Fruit fly (Drosophila melanogaster): ENCODE data around the gene CG42847.

The CG42847 gene

DNA sequence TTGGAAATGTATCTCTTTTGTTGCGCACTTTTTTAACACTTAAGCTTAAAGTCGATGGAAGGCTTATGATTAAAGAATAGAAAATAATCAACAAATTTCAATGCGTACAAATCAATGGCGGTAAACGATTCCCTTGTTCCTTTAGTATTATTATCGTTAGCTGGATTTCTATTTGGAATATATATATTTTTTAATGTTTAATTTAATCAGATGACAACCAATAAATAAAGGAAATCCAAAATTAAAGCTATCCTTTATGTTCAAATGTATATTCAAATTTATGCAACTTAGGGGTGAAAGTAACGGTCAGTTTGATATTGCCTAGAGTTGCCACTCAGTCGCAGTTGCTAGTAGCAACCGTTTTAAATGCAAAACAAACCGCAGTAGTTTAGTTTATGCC is 7.4 kb downstream of the CG42847 start, which contains the start of gene CG3769:
Gene CG3769 (plus strand): TSS at position 301 of the 400 bp plus-strand sequence.
- TF ChIP-seq CG17801 (GFP tag; optimal IDR thresholded peaks at IDR 0.05; ENCODE audit: partially characterized antibody): no peak

DNA sequence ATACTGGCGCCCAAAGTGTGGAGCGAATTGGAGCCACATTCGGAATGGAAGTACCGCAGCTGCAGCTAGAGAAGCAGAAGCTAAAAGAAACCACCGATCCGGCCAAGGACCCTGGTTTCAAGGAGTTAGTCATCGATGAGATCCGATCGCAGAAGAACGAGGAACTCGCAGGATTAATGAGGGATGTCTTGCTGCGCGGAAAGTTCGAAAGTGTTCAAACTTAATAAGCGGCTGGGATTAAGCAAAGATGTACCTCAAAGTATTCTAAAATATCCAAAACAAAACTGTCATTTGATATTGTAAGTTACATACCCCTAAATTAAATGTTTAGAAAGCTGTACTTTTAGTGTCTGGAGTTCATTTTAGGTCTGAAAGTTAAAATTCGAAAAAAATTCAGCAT is 8.8 kb downstream of the CG42847 start, which contains the start of gene RpS28-like:
Gene RpS28-like (plus strand): TSS at position 301 of the 400 bp plus-strand sequence.
- no peak for TF ChIP-seq CG17801 (GFP tag; optimal IDR thresholded peaks at IDR 0.05; ENCODE audit: partially characterized antibody)

DNA sequence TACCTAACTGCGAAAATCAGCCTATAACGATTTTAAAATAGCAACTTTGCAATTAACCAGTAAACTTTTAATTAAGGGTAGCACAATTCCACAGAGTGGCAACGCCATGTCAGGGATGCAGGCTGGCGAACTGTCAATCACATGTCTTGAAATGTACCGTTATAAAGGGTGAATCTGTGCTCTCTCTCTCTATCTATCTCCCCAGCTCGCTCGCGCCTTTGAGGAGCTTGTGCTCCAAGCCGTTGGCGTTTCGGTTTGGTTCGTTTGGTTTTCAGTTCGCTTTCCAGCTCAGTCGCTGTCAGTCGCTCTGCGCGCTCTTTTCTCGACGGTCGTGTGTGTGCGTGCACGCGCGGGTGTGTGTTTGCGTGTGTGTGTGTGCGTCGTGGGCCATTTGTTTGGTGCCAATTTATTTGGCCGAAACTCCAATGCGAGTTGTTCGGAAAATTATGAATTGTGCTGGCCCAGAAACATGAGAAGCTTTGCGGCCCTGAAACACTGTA is 9.6 kb downstream of the CG42847 start, which contains the start of gene numb:
Gene numb (plus strand): TSS at position 254 of the 500 bp plus-strand sequence.
- TF ChIP-seq CG17801 (GFP tag; optimal IDR thresholded peaks at IDR 0.05; ENCODE audit: partially characterized antibody): peak; percentile 55

DNA sequence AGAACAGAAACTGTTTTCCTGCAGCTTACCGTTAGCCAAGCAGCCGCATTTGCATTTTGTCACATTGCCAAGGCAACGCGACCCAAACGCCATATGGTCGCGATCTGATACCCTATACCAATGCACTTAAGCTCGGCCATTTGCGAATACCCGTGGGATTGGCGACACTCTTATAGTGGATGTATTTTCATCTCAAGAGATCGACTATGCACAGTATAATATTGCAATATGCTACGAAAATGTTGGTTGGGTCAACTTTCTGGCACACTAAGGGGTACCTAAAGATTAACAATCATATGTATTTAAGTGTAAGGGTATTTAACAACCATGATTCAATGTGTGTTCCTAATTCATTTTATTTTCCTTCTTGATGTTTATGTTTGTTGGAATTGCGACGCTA is 10.6 kb downstream of the CG42847 start:
- TF ChIP-seq CG17801 (GFP tag; optimal IDR thresholded peaks at IDR 0.05; ENCODE audit: partially characterized antibody): peak; percentile 37

DNA sequence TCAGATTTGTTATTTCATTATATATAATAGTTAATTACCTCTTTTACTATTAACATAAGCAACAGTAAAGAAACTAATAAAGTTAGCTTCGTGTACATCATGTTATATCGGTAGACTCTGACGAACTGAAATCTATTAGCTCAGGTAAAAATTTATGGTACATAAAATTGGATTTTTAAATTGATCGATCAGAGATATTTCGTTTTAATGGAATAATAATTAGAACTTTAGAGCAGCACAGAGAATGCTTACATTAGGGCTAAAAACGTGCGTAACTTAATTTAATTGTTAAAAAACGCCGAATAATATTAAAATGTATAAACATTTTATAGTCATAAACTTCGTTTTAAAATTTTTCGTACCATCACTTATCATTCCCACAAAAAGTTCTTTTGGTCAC is 13.0 kb downstream of the CG42847 start, which contains the start of gene CG33723:
Gene CG33723 (minus strand): TSS at position 101 of the 400 bp plus-strand sequence.
- TF ChIP-seq CG17801 (GFP tag; optimal IDR thresholded peaks at IDR 0.05; ENCODE audit: partially characterized antibody): no peak

DNA sequence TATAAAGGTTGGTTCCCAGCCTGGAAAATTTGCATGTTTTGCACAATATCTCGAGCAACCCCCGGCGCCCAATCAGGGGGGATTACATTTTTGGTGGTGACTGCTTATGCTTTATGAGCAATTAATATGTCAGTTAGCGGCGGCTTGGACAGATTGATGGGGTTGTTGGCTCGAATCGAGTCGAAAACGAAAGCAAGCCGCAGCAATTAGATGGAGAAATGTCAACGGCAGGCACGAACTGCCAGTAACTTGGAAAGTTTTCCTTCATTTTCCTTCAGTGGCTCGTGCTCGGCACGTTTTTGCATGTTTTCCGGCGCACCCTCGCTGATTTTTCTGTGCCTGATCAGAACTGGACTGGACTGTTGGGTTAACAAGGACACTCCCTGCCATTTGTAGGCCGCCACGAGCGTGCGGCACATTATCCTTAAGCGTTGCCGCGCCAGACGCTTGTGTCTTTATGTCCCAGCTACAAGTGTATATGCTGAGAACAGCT is 15.2 kb downstream of the CG42847 start:
- no peak for TF ChIP-seq CG17801 (GFP tag; optimal IDR thresholded peaks at IDR 0.05; ENCODE audit: partially characterized antibody)

DNA sequence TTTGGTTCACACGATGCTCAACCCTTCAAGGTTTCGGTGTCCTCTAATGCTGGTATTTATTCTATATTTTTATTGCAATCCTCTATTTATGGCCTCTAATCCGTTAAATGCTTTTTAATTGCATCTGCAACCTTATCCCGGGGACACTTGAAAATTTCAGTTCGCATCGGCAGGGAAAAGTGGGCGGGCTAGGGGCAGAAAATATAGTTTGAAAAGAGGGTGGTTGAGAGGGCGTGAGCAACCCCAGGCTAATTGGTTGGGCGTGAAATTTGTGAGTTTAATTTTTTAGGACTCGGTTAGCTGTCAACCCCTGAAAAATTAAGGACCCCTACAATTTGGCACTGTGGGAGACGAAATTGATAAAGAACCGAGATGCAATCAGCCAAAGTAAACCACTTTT is 18.1 kb downstream of the CG42847 start:
- TF ChIP-seq CG17801 (GFP tag; optimal IDR thresholded peaks at IDR 0.05; ENCODE audit: partially characterized antibody): no peak

DNA sequence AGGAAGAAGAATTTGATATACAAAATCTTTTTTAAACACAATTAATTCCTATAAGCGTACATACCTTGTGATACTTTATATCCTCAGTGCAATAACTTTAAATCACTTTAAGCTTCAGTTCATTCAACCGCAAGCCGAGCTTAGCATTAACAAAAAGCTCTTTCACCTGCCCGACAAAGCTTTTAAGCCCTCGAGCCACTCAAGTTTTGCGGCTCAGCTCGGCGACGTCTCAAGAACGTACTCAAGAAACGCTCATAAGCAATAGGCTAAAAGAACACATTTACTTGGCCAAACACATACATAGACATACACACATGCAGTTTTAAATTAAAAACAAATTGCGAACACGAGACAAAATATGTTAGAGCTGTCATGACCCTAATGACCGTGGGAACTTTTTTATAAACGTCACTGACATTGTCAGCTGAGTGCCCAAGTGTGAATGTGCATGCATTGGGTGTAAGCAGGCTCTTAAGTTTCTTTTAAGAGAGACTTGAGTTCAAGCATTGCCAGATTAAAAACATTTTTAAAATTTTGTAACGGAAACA is 18.8 kb downstream of the CG42847 start:
- no peak for TF ChIP-seq CG17801 (GFP tag; optimal IDR thresholded peaks at IDR 0.05; ENCODE audit: partially characterized antibody)

DNA sequence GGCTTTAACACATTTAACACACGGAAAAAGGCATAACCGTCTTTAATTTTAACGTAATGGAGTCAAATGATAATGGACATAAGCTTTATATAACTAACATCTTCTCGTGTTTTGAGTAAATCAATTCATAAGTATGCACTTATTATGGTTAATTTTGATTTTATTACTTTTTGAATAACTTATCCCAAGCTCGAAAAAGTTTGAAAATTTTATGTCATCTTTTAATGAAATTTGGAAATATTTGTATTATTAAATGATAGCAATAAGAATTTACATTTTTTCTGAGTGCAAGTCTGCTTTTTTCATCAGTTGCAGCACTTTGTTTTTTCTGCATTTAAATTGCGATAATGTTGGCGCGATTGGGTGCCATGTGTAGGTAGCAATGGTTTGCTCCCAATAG is 20.1 kb downstream of the CG42847 start:
- no peak for TF ChIP-seq CG17801 (GFP tag; optimal IDR thresholded peaks at IDR 0.05; ENCODE audit: partially characterized antibody)

DNA sequence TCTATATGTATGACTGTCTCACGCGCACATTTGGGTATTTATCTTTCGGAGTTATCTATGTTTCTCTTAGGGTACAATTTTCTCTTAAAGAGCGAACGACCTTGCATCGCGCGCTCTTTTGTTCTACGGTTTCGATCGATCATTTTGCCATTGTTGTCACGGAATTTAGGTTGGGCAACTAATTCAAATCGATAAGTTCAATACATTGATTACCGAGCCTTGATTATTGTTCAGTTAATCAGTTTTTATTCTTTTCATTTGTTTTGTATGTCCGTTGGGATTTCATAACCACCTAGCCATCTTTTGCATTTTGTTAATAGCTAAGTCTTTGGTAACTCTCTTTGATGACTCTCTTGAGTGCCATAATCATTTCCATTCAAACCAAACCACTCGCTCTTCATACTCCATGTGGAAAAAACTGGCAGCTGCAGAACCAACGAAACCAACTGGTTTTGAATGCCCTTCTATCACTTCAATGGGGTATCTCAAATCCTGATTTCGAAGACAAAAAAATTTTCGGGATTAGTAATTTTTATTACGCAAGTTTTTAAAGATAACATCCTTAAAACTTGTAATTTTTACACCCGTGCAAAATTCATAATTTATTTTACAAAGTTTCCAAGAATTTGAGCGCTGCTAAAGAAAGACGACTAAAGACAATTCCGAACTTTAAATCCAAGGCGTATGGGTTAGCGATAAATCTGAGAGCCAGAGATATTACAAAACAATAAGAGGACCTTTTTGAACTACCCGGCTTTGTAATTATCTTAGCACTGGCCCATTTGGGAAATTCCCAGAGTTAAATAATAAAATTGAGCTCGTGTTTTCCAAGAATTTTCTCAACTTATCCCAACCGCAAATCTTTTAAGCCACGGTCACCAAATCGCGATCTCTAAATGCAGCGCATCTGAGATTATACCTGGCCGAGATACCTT is 20.9 kb downstream of the CG42847 start:
- TF ChIP-seq CG17801 (GFP tag; optimal IDR thresholded peaks at IDR 0.05; ENCODE audit: partially characterized antibody): no peak

DNA sequence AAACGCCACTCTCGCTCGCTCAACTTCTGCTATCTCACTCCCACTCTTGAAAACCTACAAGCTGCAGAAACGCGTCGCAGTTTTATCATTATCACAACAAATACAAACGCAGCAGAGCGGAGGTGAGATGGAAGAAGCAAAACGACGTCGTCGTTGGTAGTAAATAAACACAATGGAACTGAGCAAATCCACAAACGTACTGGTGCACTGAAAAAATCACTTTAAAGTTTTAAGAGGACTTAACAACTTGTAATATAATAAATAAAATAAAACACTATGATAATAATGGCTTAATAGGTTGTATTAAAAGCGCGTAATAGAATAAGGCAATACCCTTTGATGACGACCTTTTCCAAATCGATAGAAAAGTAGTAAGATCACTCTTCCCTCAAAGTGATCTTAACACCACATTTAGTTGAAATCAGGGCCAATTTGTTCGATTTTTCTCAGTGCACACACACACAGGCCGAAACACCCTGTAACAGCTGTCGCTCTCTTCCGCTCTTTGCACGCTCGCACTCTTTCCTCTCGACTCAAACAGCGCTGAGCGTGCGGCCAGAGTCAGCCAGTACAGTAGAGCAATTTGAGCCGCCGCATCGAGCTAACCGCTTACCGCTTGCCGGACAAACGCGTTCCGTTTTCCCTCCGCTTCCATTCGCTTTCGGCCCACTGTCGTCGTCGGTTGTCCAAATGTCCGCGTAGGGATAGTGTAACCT is 21.7 kb downstream of the CG42847 start:
- peak; percentile 96 for TF ChIP-seq CG17801 (GFP tag; optimal IDR thresholded peaks at IDR 0.05; ENCODE audit: partially characterized antibody)

DNA sequence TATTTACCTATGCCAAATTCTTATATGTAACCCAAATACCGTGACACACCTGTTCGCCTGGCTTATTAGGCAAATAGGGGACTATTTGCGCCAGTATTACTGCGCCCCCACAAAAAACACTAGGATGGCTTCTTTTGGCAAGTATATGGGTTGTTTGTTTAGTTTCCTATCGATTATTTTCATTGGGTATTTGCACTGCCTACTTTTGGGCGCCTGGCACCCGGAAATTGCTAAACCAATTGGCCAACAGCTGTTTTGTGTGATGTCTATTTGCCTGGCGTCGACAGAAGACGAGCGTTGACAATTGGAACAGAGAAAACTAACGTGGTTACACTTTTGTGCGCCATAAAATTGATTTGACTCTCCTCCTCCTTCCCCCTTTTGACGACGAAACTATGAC is 25.3 kb downstream of the CG42847 start:
- TF ChIP-seq CG17801 (GFP tag; optimal IDR thresholded peaks at IDR 0.05; ENCODE audit: partially characterized antibody): no peak

DNA sequence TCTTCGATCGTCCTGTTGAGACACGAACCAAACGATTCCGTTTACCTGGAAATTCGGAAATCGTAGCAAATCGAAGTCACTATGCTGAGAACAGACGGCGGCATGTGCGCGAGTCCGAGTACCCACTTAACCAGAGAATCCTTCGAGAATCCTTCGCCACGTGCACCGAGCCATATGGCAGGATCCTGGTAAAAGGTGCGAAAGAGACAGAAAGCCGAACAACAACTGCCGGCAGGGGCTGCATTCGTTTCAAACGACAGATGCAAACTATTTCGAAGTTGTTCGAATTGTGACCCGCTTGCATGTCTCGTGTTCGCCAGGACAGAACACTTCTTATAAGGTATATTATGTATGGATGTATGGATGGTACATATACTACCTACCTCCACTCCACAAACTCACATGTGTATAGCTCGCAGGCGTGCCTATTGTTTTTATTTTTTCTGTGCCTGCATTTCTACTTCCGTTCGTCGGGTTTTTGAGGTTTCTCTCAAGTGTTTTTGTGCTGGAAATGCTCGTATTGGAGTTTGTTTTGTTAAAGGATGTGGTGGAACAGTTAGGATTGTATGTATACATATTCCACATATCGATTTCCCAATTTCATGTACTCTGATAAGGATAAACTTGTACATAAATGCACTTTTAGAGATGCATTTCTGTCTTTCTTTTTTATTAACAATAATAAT is 26.8 kb downstream of the CG42847 start:
- TF ChIP-seq CG17801 (GFP tag; optimal IDR thresholded peaks at IDR 0.05; ENCODE audit: partially characterized antibody): no peak

DNA sequence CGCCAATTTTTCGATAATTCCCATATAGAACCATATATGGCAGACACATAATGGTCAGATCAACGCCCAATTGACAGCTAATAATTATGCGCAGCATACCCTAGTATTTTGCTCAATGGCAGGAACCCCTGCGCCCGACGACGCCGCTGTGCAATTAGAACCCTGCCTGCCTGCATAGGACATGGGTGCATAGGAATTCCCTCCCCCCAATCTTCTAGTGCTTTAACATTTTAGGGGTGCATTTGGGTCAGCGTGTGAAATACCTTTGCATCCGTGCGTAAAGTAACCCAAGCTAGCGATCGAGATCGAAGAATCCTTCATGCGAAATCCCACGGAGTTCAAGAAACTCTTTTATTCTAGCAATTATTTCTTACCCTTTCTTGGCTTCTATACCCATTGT is 27.5 kb downstream of the CG42847 start:
- TF ChIP-seq CG17801 (GFP tag; optimal IDR thresholded peaks at IDR 0.05; ENCODE audit: partially characterized antibody): no peak
